Worm (Caenorhabditis elegans) whole organism, mixed stage, embryonic: ENCODE data around the gene C50D2.1.

Experiments
- blmp-1 ChIP-seq: fragments of 150-350 bp; optimal IDR thresholded peaks from 2 replicates; lab custom pipeline; 2014; ENCODE audit warnings: missing biosample characterization, missing genetic modification characterization
- nhr-76 ChIP-seq: sonication (generic microtip); optimal IDR thresholded peaks from 2 replicates; lab custom pipeline; 2017; ENCODE audit warnings: missing biosample characterization, missing genetic modification characterization
- pha-4 ChIP-seq: fragments of 150-350 bp; optimal IDR thresholded peaks from 2 replicates; lab custom pipeline; 2018; ENCODE audit warnings: missing biosample characterization, missing genetic modification reagents, missing genetic modification characterization
- sptf-1 ChIP-seq: sonication (generic microtip); optimal IDR thresholded peaks from 2 replicates; lab custom pipeline; 2017; ENCODE audit warnings: mild to moderate bottlenecking, missing genetic modification characterization, moderate library complexity, missing compliant biosample characterization

- TF ChIP-seq sptf-1 (no peak), blmp-1 (tag; lab: Kevin White, UChicago) (no peak), nhr-76 (tag; lab: Kevin White, UChicago) (no peak), pha-4 (tag; lab: Kevin White, UChicago) (no peak)
These were observed 49.9 kb downstream of the C50D2.1 start for ce11 chrII:161275-161674.
